Worm (Caenorhabditis elegans): Measurements from ENCODE around the gene cyn-13.

- TF ChIP-seq nhr-76 (tag; optimal IDR thresholded peaks at IDR 0.05) (no peak), ceh-28 (tag; optimal IDR thresholded peaks at IDR 0.05) (no peak), daf-12 (tag; optimal IDR thresholded peaks at IDR 0.05) (no peak), ceh-16 (tag; optimal IDR thresholded peaks at IDR 0.05) (no peak), pha-4 (tag; optimal IDR thresholded peaks at IDR 0.05) (no peak), lin-15B (tag; optimal IDR thresholded peaks at IDR 0.05) (no peak), nhr-25 (tag; optimal IDR thresholded peaks at IDR 0.05) (no peak)
Measured at ce11 chrIV:17150418-17150817, 34.0 kb upstream of the cyn-13 start.

Measured in whole organism, L3 larva.